Fruit fly (Drosophila melanogaster) whole organism, wandering third instar larva: ENCODE data around the gene Glys.

Experiments
- Abd-B ChIP-seq: fragments of >200 bp; optimal IDR thresholded peaks from 2 replicates; lab custom pipeline; 2017; ENCODE audit warnings: missing biosample characterization, missing genetic modification characterization
- CG32264 ChIP-seq: fragments of 200-800 bp; sonication (Bioruptor generic); optimal IDR thresholded peaks from 2 replicates; lab custom pipeline; 2016; ENCODE audit warnings: missing biosample characterization, missing genetic modification characterization
- CG9705 ChIP-seq: fragments of 200-800 bp; sonication (Bioruptor generic); optimal IDR thresholded peaks from 2 replicates; lab custom pipeline; 2018; ENCODE audit warnings: missing biosample characterization, mild to moderate bottlenecking, missing genetic modification characterization
- Dfd ChIP-seq: fragments of >200 bp; optimal IDR thresholded peaks from 2 replicates; lab custom pipeline; 2017; ENCODE audit warnings: missing biosample characterization, missing genetic modification characterization
- Dif ChIP-seq: fragments of 200-275, 200-300 bp; sonication (Bioruptor generic); optimal IDR thresholded peaks from 2 replicates; lab custom pipeline; 2018; ENCODE audit warnings: missing biosample characterization, missing genetic modification characterization; ENCODE audit not compliant: partially characterized antibody
- GATAd ChIP-seq: sonication (Bioruptor generic); optimal IDR thresholded peaks from 2 replicates; lab custom pipeline; 2016; ENCODE audit warnings: missing biosample characterization, missing genetic modification characterization
- HLH106 ChIP-seq: fragments of 200-800 bp; optimal IDR thresholded peaks from 3 replicates; lab custom pipeline; 2019; ENCODE audit warnings: missing biosample characterization, mild to moderate bottlenecking, missing genetic modification characterization, moderate library complexity
- Hr78 ChIP-seq: fragments of >200 bp; optimal IDR thresholded peaks from 2 replicates; lab custom pipeline; 2017; ENCODE audit warnings: missing biosample characterization, missing genetic modification characterization
- Mio ChIP-seq: sonication (Bioruptor generic); optimal IDR thresholded peaks from 2 replicates; lab custom pipeline; 2016; ENCODE audit warnings: missing biosample characterization, missing genetic modification characterization
- OdsH ChIP-seq: fragments of 200-800 bp; sonication (Bioruptor generic); optimal IDR thresholded peaks from 2 replicates; lab custom pipeline; 2016; ENCODE audit warnings: missing biosample characterization, mild to moderate bottlenecking, missing genetic modification characterization
- Rel ChIP-seq, 2 experiments: fragments of 200-800 bp; sonication (Bioruptor generic) in 1 of 2; optimal IDR thresholded peaks; 2 replicates in 1 of 2; 3 replicates in 1 of 2; lab custom pipeline; 2016 to 2019; ENCODE audit warnings: mild to moderate bottlenecking in 2 of 2, missing biosample characterization in 2 of 2, missing genetic modification characterization in 2 of 2, moderate library complexity in 1 of 2
- Sp1 ChIP-seq: fragments of 200-800 bp; sonication (Bioruptor generic); optimal IDR thresholded peaks from 3 replicates; lab custom pipeline; 2019; ENCODE audit warnings: missing biosample characterization, mild to moderate bottlenecking, missing genetic modification characterization, moderate library complexity
- Vsx2 ChIP-seq: fragments of 200-300, 225-300 bp; sonication (Bioruptor generic); optimal IDR thresholded peaks from 2 replicates; lab custom pipeline; 2018; ENCODE audit warnings: missing biosample characterization, missing genetic modification characterization; ENCODE audit not compliant: partially characterized antibody
- br ChIP-seq: fragments of 200-800 bp; sonication (Bioruptor generic); optimal IDR thresholded peaks from 2 replicates; lab custom pipeline; 2016; ENCODE audit warnings: missing biosample characterization, missing genetic modification characterization
- brk ChIP-seq: fragments of 200-800 bp; sonication (Bioruptor generic); optimal IDR thresholded peaks from 2 replicates; lab custom pipeline; 2016; ENCODE audit warnings: missing biosample characterization, mild to moderate bottlenecking, missing genetic modification characterization
- dl ChIP-seq, 2 experiments: fragments of 175-275, 200-275 bp in 1 of 2; fragments of 200-275 bp in 1 of 2; sonication (Bioruptor generic); optimal IDR thresholded peaks; lab custom pipeline; 2018; ENCODE audit warnings: mild to moderate bottlenecking in 2 of 2, missing biosample characterization in 2 of 2, missing genetic modification characterization in 2 of 2, moderate library complexity in 2 of 2; ENCODE audit not compliant: partially characterized antibody in 2 of 2, insufficient read depth in 1 of 2
- dmrt93B ChIP-seq: fragments of 200-800 bp; sonication (Bioruptor generic); optimal IDR thresholded peaks from 2 replicates; lab custom pipeline; 2018; ENCODE audit warnings: missing biosample characterization, mild to moderate bottlenecking, missing genetic modification characterization
- ey ChIP-seq: fragments of 200-800 bp; sonication (Bioruptor generic); optimal IDR thresholded peaks from 2 replicates; lab custom pipeline; 2016; ENCODE audit warnings: missing biosample characterization, missing genetic modification characterization
- foxo ChIP-seq, 2 experiments: fragments of 200-800 bp; sonication (Bioruptor generic); optimal IDR thresholded peaks; 2 replicates in 1 of 2; 3 replicates in 1 of 2; lab custom pipeline; 2016 to 2017; ENCODE audit warnings: missing biosample characterization in 2 of 2, missing genetic modification characterization in 2 of 2
- fru ChIP-seq: fragments of 200-800 bp; sonication (Bioruptor generic); optimal IDR thresholded peaks from 3 replicates; lab custom pipeline; 2016; ENCODE audit warnings: missing biosample characterization, mild to moderate bottlenecking, missing genetic modification characterization
- jim ChIP-seq: fragments of 175-275, 200-325 bp; sonication (Bioruptor generic); optimal IDR thresholded peaks from 2 replicates; lab custom pipeline; 2016; ENCODE audit warnings: missing biosample characterization, mild to moderate bottlenecking, missing genetic modification characterization
- lola ChIP-seq: fragments of >200 bp; optimal IDR thresholded peaks from 2 replicates; lab custom pipeline; 2017; ENCODE audit warnings: missing biosample characterization, missing genetic modification characterization
- pan ChIP-seq: fragments of >200 bp; optimal IDR thresholded peaks from 2 replicates; lab custom pipeline; 2017
- psq ChIP-seq: fragments of 200-800 bp; sonication (Bioruptor generic); optimal IDR thresholded peaks from 3 replicates; lab custom pipeline; 2017; ENCODE audit warnings: missing biosample characterization, mild to moderate bottlenecking, missing genetic modification characterization, moderate library complexity
- rgr ChIP-seq: fragments of 200-800 bp; sonication (Bioruptor generic); optimal IDR thresholded peaks from 3 replicates; lab custom pipeline; 2016; ENCODE audit warnings: missing biosample characterization, mild to moderate bottlenecking, missing genetic modification characterization
- sv ChIP-seq: fragments of 200-800 bp; sonication (Bioruptor generic); optimal IDR thresholded peaks from 3 replicates; lab custom pipeline; 2016; ENCODE audit warnings: missing biosample characterization, missing genetic modification characterization
- tai ChIP-seq: sonication (Bioruptor generic); optimal IDR thresholded peaks from 2 replicates; lab custom pipeline; 2016; ENCODE audit warnings: missing biosample characterization, missing genetic modification characterization
- woc ChIP-seq: sonication (Bioruptor generic); optimal IDR thresholded peaks from 2 replicates; lab custom pipeline; 2016; ENCODE audit warnings: missing biosample characterization, mild to moderate bottlenecking, missing genetic modification characterization

The Glys gene

DNA sequence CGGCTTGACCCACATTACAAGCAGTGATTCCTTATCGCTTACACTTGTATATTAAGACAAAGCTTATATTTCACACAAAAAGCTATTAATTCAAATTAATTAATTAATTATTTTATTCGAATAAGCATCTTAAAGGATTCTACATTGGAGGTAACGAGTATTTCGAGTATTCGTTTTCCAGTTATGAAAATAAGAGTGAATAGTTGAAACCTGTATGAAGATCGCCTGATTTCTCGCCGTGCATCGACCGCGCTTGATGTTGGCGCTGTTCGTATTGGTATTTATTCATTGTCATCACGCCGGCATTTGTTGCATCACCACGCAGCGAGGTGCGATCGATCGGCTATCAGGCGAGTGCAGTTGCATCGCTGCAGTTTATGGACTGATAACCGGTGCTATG, 1.8 kb downstream of the Glys start (continued):
- TF ChIP-seq brk (GFP tag; lab: Kevin White, UChicago) (no peak), tai (GFP tag; lab: Kevin White, UChicago) (no peak), br (GFP tag; lab: Kevin White, UChicago) (peak; percentile 16), CG32264 (GFP tag; lab: Kevin White, UChicago) (no peak), psq (GFP tag; lab: Kevin White, UChicago) (peak; percentile 27), Hr78 (GFP tag; lab: Kevin White, UChicago) (no peak), woc (GFP tag; lab: Kevin White, UChicago) (no peak), GATAd (GFP tag; lab: Kevin White, UChicago) (no peak), Rel (GFP tag; optimal IDR thresholded peaks at IDR 0.05; lab: Kevin White, UChicago) (no peak), Rel (tag; optimal IDR thresholded peaks at IDR 0.05; lab: Kevin White, UChicago) (no peak), pan (no peak)

DNA sequence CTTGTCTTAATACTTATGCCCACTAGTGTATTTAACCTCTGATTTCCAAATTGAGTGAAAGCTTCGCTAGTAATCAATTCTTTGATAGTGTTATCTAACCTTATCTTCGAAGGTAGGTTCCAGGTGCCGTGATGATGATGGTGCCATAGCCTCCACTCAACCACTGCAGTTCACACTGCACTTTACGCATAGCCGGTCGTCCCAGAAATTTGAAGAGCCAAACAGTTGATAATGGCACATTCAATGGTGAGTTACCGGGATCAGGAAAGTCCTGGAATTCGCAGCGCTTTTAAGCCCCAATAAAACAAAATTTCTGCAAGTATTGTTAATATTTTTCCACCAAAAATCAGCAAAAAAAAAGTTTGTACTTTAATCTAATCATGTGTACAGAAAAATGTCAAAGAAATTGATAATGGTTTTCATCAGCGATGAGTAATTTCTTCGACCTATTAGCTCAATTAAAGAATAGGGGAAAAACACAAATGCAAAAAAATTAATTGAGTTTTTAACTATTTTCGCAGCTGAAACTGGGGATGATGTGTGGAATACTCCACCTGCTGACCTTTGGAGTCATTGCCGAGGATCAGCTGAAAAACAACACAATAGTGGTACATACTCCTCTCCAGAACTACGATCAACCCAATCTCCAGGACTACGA, 7.4 kb downstream of the Glys start, which contains the start of gene CG3987:
TSS of gene CG3987 (plus strand) at position 143 of the 658 bp plus-strand sequence.
- TF ChIP-seq Vsx2 (GFP tag; lab: Kevin White, UChicago) (peak; percentile 58), HLH106 (tag; lab: Kevin White, UChicago) (no peak), Dif (peak; percentile 62), dmrt93B (GFP tag; lab: Kevin White, UChicago) (no peak), Mio (GFP tag; lab: Kevin White, UChicago) (no peak), Rel (GFP tag; optimal IDR thresholded peaks at IDR 0.05; lab: Kevin White, UChicago) (no peak), Rel (tag; optimal IDR thresholded peaks at IDR 0.05; lab: Kevin White, UChicago) (peak; percentile 98), tai (GFP tag; lab: Kevin White, UChicago) (no peak)
- TF ChIP-seq, all 38 proteins: peak for 3

DNA sequence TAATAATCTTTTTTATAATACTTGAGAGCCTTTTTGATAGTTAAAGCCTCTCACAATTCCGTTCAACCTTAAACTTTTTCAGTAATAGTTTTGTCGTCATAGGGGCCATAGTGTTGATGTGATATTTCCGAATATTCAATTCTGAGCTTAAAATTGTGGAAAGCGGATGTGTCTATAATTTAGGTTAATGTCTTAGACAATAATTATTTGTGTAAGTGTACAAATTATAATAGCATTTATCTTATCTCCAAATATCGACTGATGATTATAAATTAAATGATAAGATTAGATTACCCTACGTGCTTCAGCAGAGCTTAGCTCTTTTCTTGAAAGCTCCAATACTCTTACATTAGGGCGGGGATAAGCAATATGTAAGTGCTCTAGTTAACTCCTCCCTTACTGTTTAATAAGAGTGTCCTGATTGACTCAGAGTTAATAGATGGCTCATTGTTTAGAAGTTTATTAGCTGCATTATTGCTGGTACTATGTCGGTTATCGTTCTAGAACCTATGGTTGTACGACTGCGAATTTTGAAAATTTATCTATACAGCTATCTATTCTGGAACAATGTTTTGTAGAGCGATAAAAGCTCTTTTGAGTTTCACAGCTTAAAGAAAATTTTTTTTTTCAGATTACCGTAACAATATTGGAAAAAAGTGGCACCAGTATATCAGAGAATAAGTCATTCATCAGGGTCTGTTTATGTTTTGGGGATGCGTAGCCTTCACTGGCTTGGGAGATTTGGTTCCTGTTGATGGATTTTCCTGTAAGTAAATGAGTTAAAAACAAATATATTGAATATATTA, 8.1 kb downstream of the Glys start:
- TF ChIP-seq br (GFP tag; lab: Kevin White, UChicago) (no peak), HLH106 (tag; lab: Kevin White, UChicago) (peak; percentile 16), psq (GFP tag; lab: Kevin White, UChicago) (peak; percentile 15), Dif (no peak), foxo (GFP tag; optimal IDR thresholded peaks at IDR 0.05; lab: Kevin White, UChicago) (peak in 1 of 2 experiments; percentile 31), Dfd (GFP tag; lab: Kevin White, UChicago) (no peak), Vsx2 (GFP tag; lab: Kevin White, UChicago) (peak; percentile 2), rgr (GFP tag; lab: Kevin White, UChicago) (peak; percentile 34), brk (GFP tag; lab: Kevin White, UChicago) (no peak), Rel (GFP tag; optimal IDR thresholded peaks at IDR 0.05; lab: Kevin White, UChicago) (no peak), Rel (tag; optimal IDR thresholded peaks at IDR 0.05; lab: Kevin White, UChicago) (no peak), OdsH (peak; percentile 37), ey (GFP tag; lab: Kevin White, UChicago) (peak; percentile 51), sv (GFP tag; lab: Kevin White, UChicago) (peak; percentile 24), fru (GFP tag; lab: Kevin White, UChicago) (peak; percentile 46), Sp1 (peak; percentile 62)

DNA sequence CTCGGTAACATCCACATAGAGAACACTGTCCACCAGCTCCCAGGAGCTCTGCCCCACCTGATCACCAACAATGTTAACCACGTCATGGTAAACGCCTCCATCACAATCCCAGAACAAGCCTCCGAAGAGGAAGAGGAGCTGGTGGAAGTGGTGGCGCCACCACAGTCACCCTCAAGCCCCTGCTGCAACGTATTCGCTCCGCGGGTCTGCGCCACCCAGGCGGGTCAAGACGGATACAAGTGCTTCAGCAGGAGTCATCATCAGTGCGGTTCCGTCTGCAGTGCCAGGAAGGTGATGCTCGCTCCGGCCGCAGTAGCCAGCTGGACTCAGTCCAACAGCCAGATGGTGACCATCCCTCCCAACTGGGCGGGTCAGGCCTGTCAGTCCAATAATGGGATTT, 9.1 kb downstream of the Glys start:
- TF ChIP-seq dl (GFP tag; optimal IDR thresholded peaks at IDR 0.05; lab: Kevin White, UChicago; ENCODE audit: insufficient read depth in 1 of 2, partially characterized antibody in 2 of 2) = no peak
- no peak for TF ChIP-seq CG32264 (GFP tag; lab: Kevin White, UChicago)
- TF ChIP-seq HLH106 (tag; lab: Kevin White, UChicago) = no peak
- no peak for TF ChIP-seq CG9705 (GFP tag; lab: Kevin White, UChicago)
- no peak for TF ChIP-seq Abd-B (GFP tag; lab: Kevin White, UChicago)
- no peak for TF ChIP-seq fru (GFP tag; lab: Kevin White, UChicago)
- no peak for TF ChIP-seq jim (GFP tag; lab: Kevin White, UChicago)
- no peak for TF ChIP-seq brk (GFP tag; lab: Kevin White, UChicago)
- TF ChIP-seq Hr78 (GFP tag; lab: Kevin White, UChicago) = no peak
- no peak for TF ChIP-seq rgr (GFP tag; lab: Kevin White, UChicago)
- no peak for TF ChIP-seq sv (GFP tag; lab: Kevin White, UChicago)
- TF ChIP-seq psq (GFP tag; lab: Kevin White, UChicago) = no peak
- TF ChIP-seq pan = no peak
- no peak for TF ChIP-seq lola (GFP tag; lab: Kevin White, UChicago)
- TF ChIP-seq Dif = no peak
